Worm (Caenorhabditis elegans) whole organism, late embryonic: ENCODE results near the gene srh-148.

ENCODE experiments used
- Y22D7AL.16 ChIP-seq: sonication (generic microtip); optimal IDR thresholded peaks from 2 replicates; lab custom pipeline; 2016; ENCODE audit warnings: missing genetic modification characterization, missing compliant biosample characterization
- ceh-14 ChIP-seq: sonication (generic microtip); optimal IDR thresholded peaks from 2 replicates; lab custom pipeline; 2016; ENCODE audit warnings: missing genotype, missing genetic modification characterization, missing compliant biosample characterization
- ceh-18 ChIP-seq: sonication (generic microtip); optimal IDR thresholded peaks from 2 replicates; lab custom pipeline; 2016; ENCODE audit warnings: missing genetic modification characterization, missing compliant biosample characterization
- ceh-19 ChIP-seq: fragments of 200-800 bp; sonication (Bioruptor generic); optimal IDR thresholded peaks from 2 replicates; lab custom pipeline; 2018; ENCODE audit warnings: mild to moderate bottlenecking, missing genetic modification characterization, missing compliant biosample characterization
- ceh-22 ChIP-seq: sonication (generic microtip); optimal IDR thresholded peaks from 2 replicates; lab custom pipeline; 2017; ENCODE audit warnings: missing biosample characterization, missing genetic modification characterization
- ceh-6 ChIP-seq: fragments of 200-800 bp; sonication (Bioruptor generic); optimal IDR thresholded peaks from 2 replicates; lab custom pipeline; 2018; ENCODE audit warnings: mild to moderate bottlenecking, missing genetic modification characterization, missing compliant biosample characterization
- elt-2 ChIP-seq: sonication (generic microtip); optimal IDR thresholded peaks from 2 replicates; lab custom pipeline; 2016; ENCODE audit warnings: missing genetic modification reagents, missing genetic modification characterization, missing compliant biosample characterization
- fax-1 ChIP-seq: sonication (generic microtip); optimal IDR thresholded peaks from 2 replicates; lab custom pipeline; 2016; ENCODE audit warnings: missing genotype, missing genetic modification characterization, missing compliant biosample characterization
- hlh-15 ChIP-seq: sonication (generic microtip); optimal IDR thresholded peaks from 2 replicates; lab custom pipeline; 2016; ENCODE audit warnings: missing genetic modification characterization, missing compliant biosample characterization
- nhr-11 ChIP-seq: fragments of 150-350 bp; optimal IDR thresholded peaks from 2 replicates; lab custom pipeline; 2014; ENCODE audit warnings: missing biosample characterization, missing genetic modification characterization
- sox-4 ChIP-seq: sonication (generic microtip); optimal IDR thresholded peaks from 2 replicates; lab custom pipeline; 2017; ENCODE audit warnings: mild to moderate bottlenecking, missing genetic modification characterization, inconsistent platforms, missing compliant biosample characterization
- unc-3 ChIP-seq, 2 experiments: fragments of 200-800 bp in 1 of 2; sonication (Bioruptor generic) in 1 of 2; sonication (generic microtip) in 1 of 2; conservative IDR thresholded peaks in 1 of 2; optimal IDR thresholded peaks in 1 of 2; 2 replicates each; pipeline versions ENCODE4 v1.3.6 to Lab custom; 2016 to 2022; ENCODE audit warnings: missing compliant biosample characterization in 2 of 2, missing genetic modification characterization in 2 of 2, missing genetic modification reagents in 1 of 2
- unc-86 ChIP-seq: sonication (generic microtip); optimal IDR thresholded peaks from 2 replicates; lab custom pipeline; 2016; ENCODE audit warnings: missing genetic modification characterization, missing compliant biosample characterization

DNA sequence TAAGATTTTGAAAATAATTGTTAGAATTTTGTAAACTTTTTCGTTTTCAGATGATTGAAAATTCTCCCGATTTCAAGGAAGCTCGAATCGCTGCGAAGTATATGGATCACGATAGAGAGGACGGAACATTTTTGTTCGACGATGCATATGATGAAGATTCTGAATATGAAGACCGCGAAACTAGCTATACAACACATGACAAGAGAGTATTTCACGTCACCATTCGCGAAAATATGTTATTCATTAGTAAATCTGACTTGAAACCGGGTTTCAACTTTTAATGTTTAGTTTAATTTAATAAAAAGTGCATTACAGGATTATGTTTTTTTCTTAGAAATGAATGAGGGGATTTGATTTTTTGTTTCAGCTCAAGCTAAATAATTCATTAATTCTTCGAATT, 12.2 kb upstream of the srh-148 start, which contains the start of gene str-57:
- no peak for TF ChIP-seq ceh-6
- TF ChIP-seq ceh-19 (GFP tag; lab: Kevin White, UChicago): no peak
- no peak for TF ChIP-seq unc-86
- no peak for TF ChIP-seq hlh-15 (tag; lab: Kevin White, UChicago)
- no peak for TF ChIP-seq elt-2
- TF ChIP-seq nhr-11: no peak
- no peak for TF ChIP-seq unc-3 (GFP tag; conservative IDR thresholded peaks at IDR 0.05; lab: Robert Waterston, UW)
- TF ChIP-seq unc-3 (tag; optimal IDR thresholded peaks at IDR 0.05; lab: Kevin White, UChicago): no peak
- TF ChIP-seq fax-1: no peak
- no peak for TF ChIP-seq ceh-22
- no peak for TF ChIP-seq ceh-18 (tag; lab: Kevin White, UChicago)
- no peak for TF ChIP-seq Y22D7AL.16 (tag; lab: Kevin White, UChicago)
- no peak for TF ChIP-seq sox-4 (tag; lab: Kevin White, UChicago)
- no peak for TF ChIP-seq ceh-14 (tag; lab: Kevin White, UChicago)
